Worm (Caenorhabditis elegans): ENCODE data around the gene math-38.

- no peak for TF ChIP-seq rnt-1 (tag; optimal IDR thresholded peaks at IDR 0.05)
- no peak for TF ChIP-seq F13H6.1 (tag; optimal IDR thresholded peaks at IDR 0.05)
- TF ChIP-seq mec-3 (tag; optimal IDR thresholded peaks at IDR 0.05; ENCODE audit: borderline replicate concordance), result no peak
- TF ChIP-seq ets-4 (tag; optimal IDR thresholded peaks at IDR 0.05), result no peak
- no peak for TF ChIP-seq pha-4 (tag; optimal IDR thresholded peaks at IDR 0.05)
Observed at ce11 chrII:1545625-1546024, 34.2 kb downstream of the math-38 start, which contains the start of gene K05F6.12.
